Worm (Caenorhabditis elegans) whole organism, L4/young adult: ENCODE measurements around the gene F35A5.8.

Experiments used
- W03F9.2 ChIP-seq: fragments of 150-350 bp; optimal IDR thresholded peaks from 2 replicates; lab custom pipeline; 2014; ENCODE audit warnings: missing biosample characterization, missing genetic modification characterization
- him-1 ChIP-seq: sonication (generic microtip); optimal IDR thresholded peaks from 2 replicates; lab custom pipeline; 2016; ENCODE audit warnings: missing genotype, missing genetic modification reagents, missing genetic modification characterization, missing compliant biosample characterization

DNA sequence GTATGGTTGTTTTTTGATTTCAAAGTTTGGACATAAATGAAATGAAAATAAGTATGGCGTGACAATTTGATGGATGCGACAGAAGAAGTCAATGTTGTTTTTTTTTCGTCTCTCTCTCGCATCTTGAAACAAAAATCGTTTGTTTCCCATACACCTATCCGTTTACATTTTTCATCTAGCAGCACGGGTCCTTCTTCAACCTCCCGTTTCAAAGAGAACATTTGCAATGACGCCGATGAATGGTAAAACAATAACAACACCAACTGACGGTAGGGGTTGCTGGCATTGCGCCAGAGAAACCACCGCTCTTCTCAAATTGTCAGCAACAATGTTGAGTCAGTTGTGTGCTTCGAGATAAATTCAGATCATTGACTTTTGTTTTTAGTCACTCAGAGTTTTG, 35.9 kb upstream of the F35A5.8 start:
- no peak for TF ChIP-seq him-1 (tag; lab: Kevin White, UChicago)
- no peak for TF ChIP-seq W03F9.2 (tag; lab: Kevin White, UChicago)
